Worm (Caenorhabditis elegans) whole organism, L4/young adult: ENCODE results near the gene F49H12.7.

Experiments
- W03F9.2 ChIP-seq: fragments of 150-350 bp; optimal IDR thresholded peaks from 2 replicates; lab custom pipeline; 2014; ENCODE audit warnings: missing biosample characterization, missing genetic modification characterization
- dao-5 ChIP-seq: sonication (generic microtip); optimal IDR thresholded peaks from 2 replicates; lab custom pipeline; 2016; ENCODE audit warnings: missing genotype, missing genetic modification characterization, moderate library complexity, missing compliant biosample characterization
- him-1 ChIP-seq: sonication (generic microtip); optimal IDR thresholded peaks from 2 replicates; lab custom pipeline; 2016; ENCODE audit warnings: missing genotype, missing genetic modification reagents, missing genetic modification characterization, missing compliant biosample characterization

Gene F49H12.7

DNA sequence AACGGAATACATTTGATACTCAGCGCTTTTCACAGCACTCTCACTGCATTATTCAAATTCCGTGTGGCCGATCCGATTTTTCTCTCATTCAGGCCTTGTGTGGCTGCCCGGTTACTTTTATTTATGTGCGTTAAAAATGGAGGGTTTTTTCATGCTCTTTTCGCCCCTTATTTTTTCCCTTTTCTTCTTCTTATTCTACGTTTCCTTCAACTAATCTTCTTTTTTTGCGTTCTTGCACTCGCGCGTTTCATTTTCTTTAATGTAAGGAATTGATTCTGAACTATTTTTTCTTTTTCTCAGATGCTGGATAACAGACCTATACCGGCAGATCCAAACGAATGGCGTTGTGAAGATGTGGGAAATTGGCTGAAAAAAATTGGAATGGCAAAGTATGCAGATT is 43.9 kb downstream of the F49H12.7 start, which contains the start of gene F53B1.2:
Gene F53B1.2, plus strand, starts transcription at position 301 of the 400 bp plus-strand sequence.
- no peak for TF ChIP-seq dao-5 (tag; lab: Kevin White, UChicago)
- TF ChIP-seq him-1 (tag; lab: Kevin White, UChicago) = no peak
- no peak for TF ChIP-seq W03F9.2 (tag; lab: Kevin White, UChicago)

DNA sequence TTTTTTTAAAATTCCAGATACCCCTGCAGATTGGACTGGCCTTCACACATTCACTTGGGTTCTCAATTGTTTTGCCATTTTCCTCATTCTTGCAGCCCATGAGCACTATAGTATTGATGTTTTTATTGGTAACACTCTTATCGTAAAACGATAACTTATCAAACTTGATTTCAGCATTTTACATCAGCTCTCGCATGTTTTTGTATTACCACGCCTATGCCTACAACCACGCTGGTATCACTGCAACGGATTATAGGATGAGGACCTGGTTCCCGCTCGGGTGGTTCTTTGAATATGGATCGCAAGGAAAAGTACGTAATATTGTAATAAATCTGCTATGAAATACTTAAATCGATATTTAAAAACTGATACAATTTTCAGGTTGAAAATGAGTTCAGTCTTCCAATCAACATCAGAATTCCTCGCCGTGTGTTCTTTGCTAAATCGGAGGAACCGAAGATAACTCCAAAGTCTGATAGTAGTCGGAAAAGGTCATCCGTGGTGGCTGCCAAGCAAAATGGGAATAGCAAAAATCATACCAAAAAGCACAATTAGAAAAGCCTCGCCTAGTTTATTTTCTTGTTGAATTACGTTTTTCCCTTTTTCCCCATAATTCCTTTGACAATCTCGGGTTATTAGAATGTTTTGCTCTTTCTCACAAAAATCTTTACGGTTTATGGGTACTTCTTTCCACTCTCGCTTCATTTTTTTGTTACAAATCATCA is 45.9 kb downstream of the F49H12.7 start:
- no peak for TF ChIP-seq dao-5 (tag; lab: Kevin White, UChicago)
- no peak for TF ChIP-seq him-1 (tag; lab: Kevin White, UChicago)
- no peak for TF ChIP-seq W03F9.2 (tag; lab: Kevin White, UChicago)

DNA sequence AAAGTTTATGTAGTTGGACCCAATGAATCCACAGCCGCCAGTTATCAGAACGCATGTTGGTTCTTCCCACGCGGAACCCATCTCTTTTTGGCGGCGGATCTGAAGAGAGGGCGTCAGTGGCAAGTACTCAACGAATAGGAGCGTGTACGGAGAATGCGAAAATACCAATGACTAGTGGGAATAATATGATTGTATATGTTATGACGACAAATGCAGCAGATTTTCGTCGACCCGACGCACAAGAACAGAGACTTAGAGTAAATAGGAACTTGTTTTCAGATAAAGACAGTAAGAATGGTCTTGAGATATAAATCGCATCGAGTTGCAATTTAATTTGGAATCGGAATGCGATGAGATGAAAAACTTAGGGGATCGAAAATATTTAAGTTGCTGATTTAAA is 48.2 kb downstream of the F49H12.7 start, which contains the start of gene bus-5:
Gene bus-5, minus strand, starts transcription at position 101 of the 400 bp plus-strand sequence.
- TF ChIP-seq dao-5 (tag; lab: Kevin White, UChicago) (no peak), W03F9.2 (tag; lab: Kevin White, UChicago) (no peak), him-1 (tag; lab: Kevin White, UChicago) (no peak)

DNA sequence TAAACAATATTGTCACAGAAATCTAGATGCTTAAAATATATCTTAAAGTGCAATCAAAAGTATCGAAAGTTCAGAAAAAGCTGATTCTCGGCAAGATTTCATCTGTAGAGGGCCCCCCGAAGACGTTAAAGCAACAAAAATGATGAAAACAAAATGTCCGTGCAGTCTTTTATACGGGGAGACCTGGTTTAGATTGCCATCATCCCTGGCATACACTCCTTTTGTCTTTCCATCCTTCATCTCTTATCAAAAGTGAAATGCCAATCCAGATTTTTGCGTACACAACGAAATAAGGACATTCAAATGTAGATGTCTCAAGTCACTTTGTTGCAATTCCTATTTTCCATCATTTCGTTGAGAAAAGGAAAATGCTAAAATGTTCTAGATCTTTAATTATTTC is 49.3 kb downstream of the F49H12.7 start:
- TF ChIP-seq dao-5 (tag; lab: Kevin White, UChicago) (no peak), W03F9.2 (tag; lab: Kevin White, UChicago) (no peak), him-1 (tag; lab: Kevin White, UChicago) (no peak)
